Worm (Caenorhabditis elegans): ENCODE results near the gene F17C11.11.

DNA sequence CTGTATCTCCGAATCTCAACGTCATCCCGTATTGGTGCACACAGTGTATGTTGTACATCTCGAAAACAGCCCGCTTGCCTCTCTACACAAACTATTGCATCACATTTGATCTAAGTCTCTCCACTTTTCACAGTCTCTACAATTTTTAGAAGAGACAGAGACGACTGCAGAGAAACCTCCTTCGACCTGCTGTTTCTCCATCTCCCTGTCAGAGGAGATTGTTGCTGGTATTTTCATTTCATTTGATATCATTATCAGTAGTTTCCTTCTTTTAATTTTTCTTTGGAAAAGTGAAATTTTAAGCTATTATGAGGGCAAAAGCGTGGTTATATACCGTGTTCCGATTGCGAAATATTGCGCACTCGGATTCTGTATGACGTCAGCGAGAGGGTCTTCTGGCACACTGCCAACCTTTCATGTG lies 2.0 kb upstream of the F17C11.11 start:
- no peak for TF ChIP-seq ceh-13 (GFP tag; optimal IDR thresholded peaks at IDR 0.05)
- TF ChIP-seq pes-1 (GFP tag; IDR thresholded peaks at IDR 0.05), result no peak
- no peak for TF ChIP-seq hmg-4 (GFP tag; optimal IDR thresholded peaks at IDR 0.05)
- no peak for TF ChIP-seq hmbx-1 (tag; optimal IDR thresholded peaks at IDR 0.05)
- TF ChIP-seq flt-1 (GFP tag; IDR thresholded peaks at IDR 0.05), result no peak
- TF ChIP-seq ama-1 (optimal IDR thresholded peaks at IDR 0.05), result no peak
- TF ChIP-seq tbx-11 (GFP tag; IDR thresholded peaks at IDR 0.05), result no peak
- TF ChIP-seq scrt-1 (GFP tag; IDR thresholded peaks at IDR 0.05), result no peak
- no peak for TF ChIP-seq ceh-36 (tag; optimal IDR thresholded peaks at IDR 0.05)
- no peak for TF ChIP-seq tbx-37 (GFP tag; conservative IDR thresholded peaks at IDR 0.05)
